Fruit fly (Drosophila melanogaster) whole organism, embryonic: ENCODE results near the gene Nmdar2.
A peak's percentile ranks its signal among the peaks of the same experiment; 100 is the strongest.

Source experiments
- Asciz ChIP-seq: fragments of 200-800 bp; sonication (Bioruptor generic); optimal IDR thresholded peaks from 2 replicates; lab custom pipeline; 2017; ENCODE audit warnings: missing biosample characterization, mild to moderate bottlenecking, missing genetic modification characterization, missing genetic modification reagents
- BEAF-32 ChIP-seq: fragments of 200-800 bp; sonication (Bioruptor generic); optimal IDR thresholded peaks from 3 replicates; lab custom pipeline; 2017; ENCODE audit warnings: missing biosample characterization, missing genetic modification characterization, mild to moderate bottlenecking, moderate library complexity, missing genetic modification reagents
- CG10543 ChIP-seq: fragments of 200-800 bp; sonication (Bioruptor generic); optimal IDR thresholded peaks from 3 replicates; lab custom pipeline; 2017; ENCODE audit warnings: missing biosample characterization, mild to moderate bottlenecking, missing genetic modification characterization, moderate library complexity
- CG11456 ChIP-seq: fragments of 200-800 bp; sonication (Bioruptor generic); IDR thresholded peaks from 3 replicates; pipeline ENCODE4 v1.3.6; 2022; ENCODE audit warnings: missing biosample characterization, missing genetic modification characterization
- CG12391 ChIP-seq: fragments of 200-800 bp; sonication (Bioruptor generic); optimal IDR thresholded peaks from 3 replicates; lab custom pipeline; 2018; ENCODE audit warnings: missing biosample characterization, mild to moderate bottlenecking, missing genetic modification characterization, moderate library complexity
- CG15479 ChIP-seq: fragments of 200-800 bp; sonication (Bioruptor generic); optimal IDR thresholded peaks from 3 replicates; lab custom pipeline; 2019; ENCODE audit warnings: missing biosample characterization, mild to moderate bottlenecking, missing genetic modification characterization, moderate library complexity
- CG17361 ChIP-seq: fragments of 200-800 bp; sonication (Bioruptor generic); IDR thresholded peaks from 3 replicates; pipeline ENCODE4 v1.3.6; 2022; ENCODE audit warnings: missing biosample characterization, missing genetic modification characterization
- CG17912 ChIP-seq: fragments of 200-800 bp; sonication (Bioruptor generic); optimal IDR thresholded peaks from 2 replicates; lab custom pipeline; 2018; ENCODE audit warnings: missing biosample characterization, mild to moderate bottlenecking, missing genetic modification characterization
- CG30020 ChIP-seq: fragments of 200-800 bp; optimal IDR thresholded peaks from 2 replicates; lab custom pipeline; 2019; ENCODE audit warnings: missing biosample characterization, mild to moderate bottlenecking, missing genetic modification characterization, moderate library complexity
- CG33213 ChIP-seq: fragments of 200-800 bp; sonication (Bioruptor generic); optimal IDR thresholded peaks from 3 replicates; lab custom pipeline; 2016; ENCODE audit warnings: missing biosample characterization, missing genetic modification characterization
- CG34376 ChIP-seq: fragments of 200-800 bp; sonication (Bioruptor generic); optimal IDR thresholded peaks from 2 replicates; lab custom pipeline; 2018; ENCODE audit warnings: missing biosample characterization, mild to moderate bottlenecking, missing genetic modification characterization
- CG5953 ChIP-seq: fragments of 200-800 bp; sonication (Bioruptor generic); IDR thresholded peaks from 2 replicates; pipeline ENCODE4 v1.3.6; 2022; ENCODE audit warnings: missing biosample characterization, missing genetic modification characterization
- CG6272 ChIP-seq: fragments of 200-800 bp; sonication (Bioruptor generic); IDR thresholded peaks from 2 replicates; pipeline ENCODE4 v1.3.6; 2022; ENCODE audit warnings: missing biosample characterization, missing genetic modification characterization
- CG6683 ChIP-seq: fragments of 200-800 bp; sonication (Bioruptor generic); optimal IDR thresholded peaks from 2 replicates; lab custom pipeline; 2017; ENCODE audit warnings: missing biosample characterization, mild to moderate bottlenecking, missing genetic modification characterization, missing genetic modification reagents
- CG8290 ChIP-seq, 3 experiments: fragments of 200-800 bp; sonication (Bioruptor generic); optimal IDR thresholded peaks; 2 replicates each; lab custom pipeline; 2016 to 2019; ENCODE audit warnings: missing biosample characterization in 3 of 3, missing genetic modification characterization in 3 of 3, mild to moderate bottlenecking in 2 of 3, moderate library complexity in 1 of 3
- CG9817 ChIP-seq: fragments of 200-800 bp; sonication (Bioruptor generic); optimal IDR thresholded peaks from 2 replicates; lab custom pipeline; 2018; ENCODE audit warnings: missing biosample characterization, mild to moderate bottlenecking, missing genetic modification characterization, moderate library complexity
- CrebB ChIP-seq: fragments of 200-800 bp; sonication (Bioruptor generic); optimal IDR thresholded peaks from 3 replicates; lab custom pipeline; 2018; ENCODE audit warnings: missing biosample characterization, mild to moderate bottlenecking, missing genetic modification characterization
- Dad ChIP-seq: fragments of 200-800 bp; sonication (Bioruptor generic); optimal IDR thresholded peaks from 3 replicates; lab custom pipeline; 2016; ENCODE audit warnings: missing biosample characterization, missing genetic modification characterization
- E2f2 ChIP-seq: fragments of 200-800 bp; sonication (Bioruptor generic); IDR thresholded peaks from 2 replicates; pipeline ENCODE4 v1.3.6; 2022; ENCODE audit warnings: missing biosample characterization, missing genetic modification characterization
- ERR ChIP-seq: fragments of 200-800 bp; sonication (Bioruptor generic); optimal IDR thresholded peaks from 2 replicates; lab custom pipeline; 2016; ENCODE audit warnings: missing biosample characterization, missing genetic modification characterization
- Eip74EF ChIP-seq, 2 experiments: fragments of 200-800 bp in 1 of 2; fragments of >200 bp in 1 of 2; sonication (Bioruptor generic) in 1 of 2; optimal IDR thresholded peaks; 2 replicates each; lab custom pipeline; 2017 to 2019; ENCODE audit warnings: missing biosample characterization in 2 of 2, missing genetic modification characterization in 2 of 2, mild to moderate bottlenecking in 1 of 2, moderate library complexity in 1 of 2
- Hr78 ChIP-seq, 2 experiments: fragments of 200-800 bp in 1 of 2; fragments of >200 bp in 1 of 2; sonication (Bioruptor generic) in 1 of 2; optimal IDR thresholded peaks; 2 replicates each; lab custom pipeline; 2017 to 2019; ENCODE audit warnings: missing biosample characterization in 2 of 2, missing genetic modification characterization in 2 of 2, mild to moderate bottlenecking in 1 of 2, moderate library complexity in 1 of 2
- Lhr ChIP-seq: fragments of 200-800 bp; sonication (Bioruptor generic); optimal IDR thresholded peaks from 3 replicates; lab custom pipeline; 2017; ENCODE audit warnings: mild to moderate bottlenecking, missing biosample characterization, missing genetic modification reagents, missing genetic modification characterization
- Myb ChIP-seq: fragments of 200-800 bp; sonication (Bioruptor generic); optimal IDR thresholded peaks from 2 replicates; lab custom pipeline; 2016; ENCODE audit warnings: missing biosample characterization, missing genetic modification characterization
- Ptx1 ChIP-seq: fragments of 200-800 bp; sonication (Bioruptor generic); IDR thresholded peaks from 2 replicates; pipeline ENCODE4 v1.3.6; 2022; ENCODE audit warnings: missing biosample characterization, missing genetic modification characterization
- Rx ChIP-seq: fragments of 200-800 bp; sonication (Bioruptor generic); IDR thresholded peaks from 2 replicates; pipeline ENCODE4 v1.3.6; 2022; ENCODE audit warnings: missing biosample characterization, missing genetic modification characterization
- Xrp1 ChIP-seq: fragments of 200-800 bp; sonication (Bioruptor generic); IDR thresholded peaks from 2 replicates; pipeline ENCODE4 v1.3.6; 2022; ENCODE audit warnings: missing biosample characterization, missing genetic modification characterization
- al ChIP-seq: fragments of 200-800 bp; sonication (Bioruptor generic); IDR thresholded peaks from 2 replicates; pipeline ENCODE4 v1.3.6; 2022; ENCODE audit warnings: missing biosample characterization, missing genetic modification characterization
- chinmo ChIP-seq: fragments of 200-800 bp; sonication (Bioruptor generic); IDR thresholded peaks from 4 replicates; pipeline ENCODE4 v1.3.6; 2022; ENCODE audit warnings: missing biosample characterization, missing genetic modification characterization; ENCODE audit not compliant: partially characterized antibody
- croc ChIP-seq: fragments of 200-800 bp; sonication (Bioruptor generic); conservative IDR thresholded peaks from 3 replicates; pipeline ENCODE4 v1.3.6; 2022; ENCODE audit warnings: missing biosample characterization, missing genetic modification characterization
- crp ChIP-seq, 2 experiments: fragments of 200-800 bp; sonication (Bioruptor generic); optimal IDR thresholded peaks; 2 replicates in 1 of 2; 3 replicates in 1 of 2; lab custom pipeline; 2017; ENCODE audit warnings: missing biosample characterization in 2 of 2, missing genetic modification characterization in 2 of 2, mild to moderate bottlenecking in 1 of 2, moderate library complexity in 1 of 2
- dm ChIP-seq: fragments of 200-800 bp; sonication (Bioruptor generic); optimal IDR thresholded peaks from 3 replicates; lab custom pipeline; 2016; ENCODE audit warnings: missing biosample characterization, missing genetic modification characterization
- eyg ChIP-seq: fragments of 200-800 bp; sonication (Bioruptor generic); optimal IDR thresholded peaks from 3 replicates; lab custom pipeline; 2016; ENCODE audit warnings: missing biosample characterization, missing genetic modification characterization
- fu2 ChIP-seq: fragments of 200-800 bp; sonication (Bioruptor generic); optimal IDR thresholded peaks from 2 replicates; lab custom pipeline; 2016; ENCODE audit warnings: missing biosample characterization, missing genetic modification characterization
- ind ChIP-seq: fragments of 200-800 bp; sonication (Bioruptor generic); optimal IDR thresholded peaks from 3 replicates; lab custom pipeline; 2016; ENCODE audit warnings: missing biosample characterization, missing genetic modification characterization
- nom ChIP-seq: fragments of 200-800 bp; sonication (Bioruptor generic); optimal IDR thresholded peaks from 2 replicates; lab custom pipeline; 2017; ENCODE audit warnings: missing biosample characterization, missing genetic modification characterization, mild to moderate bottlenecking, moderate library complexity, missing genetic modification reagents
- repo ChIP-seq: fragments of 200-800 bp; sonication (Bioruptor generic); optimal IDR thresholded peaks from 2 replicates; lab custom pipeline; 2016; ENCODE audit warnings: missing biosample characterization, missing genetic modification characterization
- rib ChIP-seq: fragments of 200-800 bp; sonication (Bioruptor generic); IDR thresholded peaks from 2 replicates; pipeline ENCODE4 v1.3.6; 2022; ENCODE audit warnings: missing biosample characterization, missing genetic modification characterization
- sisA ChIP-seq: fragments of 200-800 bp; sonication (Bioruptor generic); IDR thresholded peaks from 2 replicates; pipeline ENCODE4 v1.3.6; 2022; ENCODE audit warnings: missing biosample characterization, missing genetic modification characterization
- slbo ChIP-seq: fragments of 200-800 bp; sonication (Bioruptor generic); IDR thresholded peaks from 2 replicates; pipeline ENCODE4 v1.3.6; 2022; ENCODE audit warnings: missing biosample characterization, missing genetic modification characterization
- sna ChIP-seq: fragments of 200-800 bp; sonication (Bioruptor generic); IDR thresholded peaks from 2 replicates; pipeline ENCODE4 v1.3.6; 2022; ENCODE audit warnings: missing biosample characterization, missing genetic modification characterization; ENCODE audit not compliant: partially characterized antibody
- sug ChIP-seq: fragments of 200-800 bp; optimal IDR thresholded peaks from 2 replicates; lab custom pipeline; 2019; ENCODE audit warnings: missing biosample characterization, mild to moderate bottlenecking, missing genetic modification characterization, moderate library complexity
- tup ChIP-seq: fragments of 200-800 bp; sonication (Bioruptor generic); optimal IDR thresholded peaks from 2 replicates; lab custom pipeline; 2016; ENCODE audit warnings: missing biosample characterization, mild to moderate bottlenecking, missing genetic modification characterization, moderate library complexity
- zfh2 ChIP-seq: fragments of 200-800 bp; sonication (Bioruptor generic); optimal IDR thresholded peaks from 2 replicates; lab custom pipeline; 2016; ENCODE audit warnings: missing biosample characterization, missing genetic modification characterization

The Nmdar2 gene

DNA sequence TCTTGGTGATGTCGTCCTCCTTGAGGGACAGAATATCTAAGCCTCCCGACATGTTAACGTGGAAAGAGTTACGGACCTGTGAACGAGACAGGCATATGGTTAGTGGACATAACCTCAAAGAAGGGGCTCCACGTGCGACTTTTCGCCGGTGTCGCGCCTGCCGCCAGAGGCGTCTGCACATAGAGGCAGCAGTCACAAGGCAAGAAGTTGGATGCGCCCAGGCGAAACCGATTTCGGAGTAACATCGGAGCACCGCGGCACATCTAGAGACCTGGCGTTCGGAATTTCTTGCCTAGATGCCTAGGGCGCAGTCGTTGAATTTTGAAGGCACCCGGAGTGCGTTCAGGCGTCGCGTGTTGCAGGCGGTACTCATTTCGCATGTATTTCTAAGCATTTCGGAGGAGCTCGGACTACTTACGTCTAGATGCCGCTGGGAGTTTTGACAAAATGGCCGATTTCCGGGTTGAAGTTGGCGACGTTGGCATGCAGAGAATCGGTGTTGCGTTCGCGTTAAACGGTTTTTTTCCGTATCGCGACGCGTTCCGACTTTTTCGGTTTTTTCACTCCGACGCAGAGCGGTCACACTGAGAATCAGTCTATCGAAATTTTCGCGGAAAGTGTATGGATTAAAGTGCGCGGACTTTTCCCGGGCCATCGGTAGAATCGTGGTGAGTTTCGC lies 24.6 kb downstream of the Nmdar2 start, which contains the start of the genes sta and inc (continued):
- TF ChIP-seq CG17361 (GFP tag; lab: Robert Waterston, UW): peak; percentile 51; the same call in 1 of the 3 replicates
- no peak for TF ChIP-seq CG5953 (GFP tag; lab: Robert Waterston, UW)
- TF ChIP-seq repo (GFP tag; lab: Kevin White, UChicago): peak; percentile 54
- peak; percentile 44 for TF ChIP-seq sna (GFP tag; lab: Robert Waterston, UW)
- no peak for TF ChIP-seq CG6272 (GFP tag; lab: Robert Waterston, UW)
- peak; percentile 17 for TF ChIP-seq tup
- no peak for TF ChIP-seq Hr78 (GFP tag; optimal IDR thresholded peaks at IDR 0.05; lab: Kevin White, UChicago)
- TF ChIP-seq Asciz (GFP tag; lab: Kevin White, UChicago): peak; percentile 65
- peak; percentile 84 for TF ChIP-seq CG17912 (GFP tag; lab: Kevin White, UChicago)
- TF ChIP-seq CG12391 (tag; lab: Kevin White, UChicago): peak; percentile 58
- TF ChIP-seq slbo (GFP tag; lab: Robert Waterston, UW): peak; percentile 47; the same call in 1 of the 2 replicates
- peak in 1 of 2 experiments; percentile 90 for TF ChIP-seq Eip74EF (GFP tag; optimal IDR thresholded peaks at IDR 0.05; lab: Kevin White, UChicago)
- peak; percentile 74 for TF ChIP-seq BEAF-32
- TF ChIP-seq crp (GFP tag; optimal IDR thresholded peaks at IDR 0.05; lab: Kevin White, UChicago): peak in 1 of 2 experiments; percentile 28
- TF ChIP-seq CG8290 (GFP tag; optimal IDR thresholded peaks at IDR 0.05; lab: Kevin White, UChicago): peak; percentile 34
- TF ChIP-seq CG8290 (tag; optimal IDR thresholded peaks at IDR 0.05; lab: Kevin White, UChicago): peak in 1 of 2 experiments; percentile 91
- no peak for TF ChIP-seq Ptx1 (GFP tag; lab: Robert Waterston, UW)
- peak; percentile 56 for TF ChIP-seq CG6683 (GFP tag; lab: Kevin White, UChicago)

DNA sequence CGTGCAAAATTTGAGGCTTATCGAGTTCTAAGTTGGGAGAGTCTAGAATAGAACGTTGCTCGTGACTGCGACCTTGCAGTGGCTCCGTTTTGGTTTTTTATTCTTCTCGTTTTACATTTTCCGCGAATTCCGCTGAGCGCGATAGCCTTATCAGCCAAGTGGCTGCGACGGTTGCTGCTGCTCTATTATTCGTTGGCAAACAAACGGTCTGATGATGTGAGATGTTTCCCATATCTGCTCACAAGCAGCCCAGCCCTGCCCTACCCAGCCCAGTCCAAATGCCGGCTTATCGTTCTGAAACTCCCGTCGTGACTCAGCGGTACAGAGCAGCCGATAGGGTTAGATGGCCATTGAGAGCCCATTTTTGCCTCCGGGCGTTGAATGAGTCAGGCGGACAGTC lies 27.2 kb downstream of the Nmdar2 start:
- no peak for TF ChIP-seq eyg
- no peak for TF ChIP-seq fu2 (GFP tag; lab: Kevin White, UChicago)
- no peak for TF ChIP-seq sisA
- peak; percentile 87 for TF ChIP-seq CG15479 (GFP tag; lab: Kevin White, UChicago)
- TF ChIP-seq CG9817 (tag; lab: Kevin White, UChicago): no peak
- no peak for TF ChIP-seq chinmo
- TF ChIP-seq nom (GFP tag; lab: Kevin White, UChicago): peak; percentile 4
- TF ChIP-seq sug: peak; percentile 20
- TF ChIP-seq dm (GFP tag; lab: Kevin White, UChicago): no peak
- TF ChIP-seq CG10543: peak; percentile 23
- no peak for TF ChIP-seq CrebB (tag; lab: Kevin White, UChicago)
- no peak for TF ChIP-seq ind
- TF ChIP-seq CG34376: peak; percentile 45
- TF ChIP-seq rib (GFP tag; lab: Robert Waterston, UW): no peak
- TF ChIP-seq Rx: no peak

DNA sequence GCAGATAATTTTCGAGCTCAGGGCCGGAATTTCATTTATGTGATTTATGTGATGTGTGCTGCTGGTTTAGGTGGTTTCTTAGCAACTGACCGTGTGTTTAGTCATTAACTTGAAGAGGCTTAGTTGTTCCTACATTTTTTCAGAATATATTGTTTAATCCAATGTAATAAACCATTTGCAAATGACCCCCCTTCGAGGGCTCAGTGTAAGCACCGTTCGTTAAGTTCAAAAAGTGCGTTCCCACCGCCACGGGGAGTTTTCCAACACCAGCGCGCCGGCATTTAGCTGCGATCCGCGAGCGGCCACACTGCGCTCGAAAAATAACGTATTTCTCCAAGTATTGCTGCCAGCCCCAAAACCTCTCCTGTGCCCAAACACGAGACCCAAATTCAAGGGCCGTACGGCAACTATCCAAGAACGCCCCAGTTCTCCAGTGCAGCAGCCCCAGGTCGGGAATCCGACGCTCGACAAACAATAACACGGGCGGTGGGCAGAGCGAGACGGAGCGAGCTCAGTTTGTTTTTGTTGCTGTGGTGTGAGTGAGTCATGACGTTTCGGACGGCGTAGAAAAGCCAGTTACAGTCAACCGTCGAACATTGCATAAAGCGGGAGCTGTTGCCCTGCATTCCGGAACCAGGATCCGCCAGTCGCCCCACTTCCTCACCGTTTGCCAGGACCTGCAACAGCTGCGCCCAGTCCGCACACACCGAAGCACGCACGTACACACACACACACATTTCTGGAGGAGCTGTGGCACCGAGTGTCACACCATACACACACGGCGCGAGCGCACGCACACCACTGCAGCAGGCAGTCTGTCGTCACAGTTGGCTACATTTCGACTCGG lies 29.1 kb downstream of the Nmdar2 start, which contains the start of gene rush:
Gene rush (plus strand): TSS at position 277 of the 847 bp plus-strand sequence.
- peak; percentile 46 for TF ChIP-seq CG33213 (GFP tag; lab: Kevin White, UChicago)
- TF ChIP-seq Dad (GFP tag; lab: Kevin White, UChicago): peak; percentile 31
- no peak for TF ChIP-seq CG30020 (tag; lab: Kevin White, UChicago)
- peak; percentile 38; the same call in 1 of the 2 replicates for TF ChIP-seq Xrp1 (GFP tag; lab: Robert Waterston, UW)
- TF ChIP-seq E2f2 (GFP tag; lab: Robert Waterston, UW): peak; percentile 73
- TF ChIP-seq Myb (GFP tag; lab: Kevin White, UChicago): peak; percentile 95
- TF ChIP-seq repo (GFP tag; lab: Kevin White, UChicago): no peak
- 0 out of 3 replicates have a peak, but pooled peaks have one; percentile 24 for TF ChIP-seq CG17361 (GFP tag; lab: Robert Waterston, UW)
- peak; percentile 29 for TF ChIP-seq ERR
- no peak for TF ChIP-seq eyg
- TF ChIP-seq croc (GFP tag; lab: Robert Waterston, UW): no peak
- peak; percentile 10 for TF ChIP-seq Lhr (GFP tag; lab: Kevin White, UChicago)
- peak; percentile 50; the same call in 1 of the 3 replicates for TF ChIP-seq CG11456 (GFP tag; lab: Robert Waterston, UW)
- TF ChIP-seq al (GFP tag; lab: Robert Waterston, UW): peak; percentile 41; the same call in 1 of the 2 replicates
- TF ChIP-seq zfh2 (GFP tag; lab: Kevin White, UChicago): peak; percentile 63
- peak; percentile 23; the same call in 1 of the 2 replicates for TF ChIP-seq Ptx1 (GFP tag; lab: Robert Waterston, UW)
